Worm (Caenorhabditis elegans) whole organism, late embryonic: Measurements from ENCODE around the gene wdr-5.1.

ENCODE experiments used
- ama-1 ChIP-seq: fragments of 150-350 bp; optimal IDR thresholded peaks from 2 replicates; lab custom pipeline; 2014
- ceh-19 ChIP-seq: fragments of 200-800 bp; sonication (Bioruptor generic); optimal IDR thresholded peaks from 2 replicates; lab custom pipeline; 2018; ENCODE audit warnings: mild to moderate bottlenecking, missing genetic modification characterization, missing compliant biosample characterization
- ceh-34 ChIP-seq: sonication (generic microtip); optimal IDR thresholded peaks from 2 replicates; lab custom pipeline; 2016; ENCODE audit warnings: mild to moderate bottlenecking, missing genetic modification characterization, missing compliant biosample characterization
- odd-2 ChIP-seq: sonication (generic microtip); optimal IDR thresholded peaks from 2 replicates; lab custom pipeline; 2017; ENCODE audit warnings: antibody characterized with exemption, mild to moderate bottlenecking, missing genetic modification characterization, missing compliant biosample characterization
- pros-1 ChIP-seq: fragments of 150-350 bp; optimal IDR thresholded peaks from 2 replicates; lab custom pipeline; 2014; ENCODE audit warnings: missing biosample characterization, missing genetic modification reagents, missing genetic modification characterization
- sox-2 ChIP-seq: fragments of 200-800 bp; sonication (Bioruptor generic); IDR thresholded peaks from 2 replicates; pipeline ENCODE4 v1.3.6; 2022; ENCODE audit warnings: missing genetic modification reagents, missing genetic modification characterization, missing compliant biosample characterization
- tbx-7 ChIP-seq: sonication (generic microtip); optimal IDR thresholded peaks from 2 replicates; lab custom pipeline; 2016; ENCODE audit warnings: missing genotype, missing genetic modification characterization, missing compliant biosample characterization

- TF ChIP-seq ama-1 (lab: Kevin White, UChicago) = no peak
- TF ChIP-seq pros-1 = no peak
- no peak for TF ChIP-seq tbx-7 (tag; lab: Kevin White, UChicago)
- TF ChIP-seq sox-2 = no peak
- no peak for TF ChIP-seq ceh-34 (tag; lab: Kevin White, UChicago)
- no peak for TF ChIP-seq odd-2 (tag; lab: Kevin White, UChicago)
- no peak for TF ChIP-seq ceh-19 (GFP tag; lab: Kevin White, UChicago)
These were observed 8.1 kb downstream of the wdr-5.1 start, which contains the start of gene nrde-1 for ce11 chrIII:3713163-3713562.
